Worm (Caenorhabditis elegans) whole organism, L1 larva: ENCODE results near the gene C01G10.17.

Experiments used
- ceh-90 ChIP-seq: sonication (generic microtip); optimal IDR thresholded peaks from 2 replicates; lab custom pipeline; 2016; ENCODE audit warnings: missing genetic modification characterization, missing compliant biosample characterization
- dpl-1 ChIP-seq, 3 experiments: fragments of 150-350 bp in 2 of 3; sonication (generic microtip) in 1 of 3; optimal IDR thresholded peaks; 2 replicates each; lab custom pipeline; 2014 to 2017; ENCODE audit warnings: missing biosample characterization in 3 of 3, missing genetic modification characterization in 3 of 3, missing genetic modification reagents in 3 of 3
- lin-13 ChIP-seq: fragments of 150-350 bp; optimal IDR thresholded peaks from 2 replicates; lab custom pipeline; 2014; ENCODE audit warnings: missing biosample characterization, missing genetic modification reagents, missing genetic modification characterization
- lin-39 ChIP-seq: fragments of 150-350 bp; optimal IDR thresholded peaks from 2 replicates; lab custom pipeline; 2014; ENCODE audit warnings: missing biosample characterization, missing genetic modification reagents, missing genetic modification characterization
- mep-1 ChIP-seq: fragments of 150-350 bp; optimal IDR thresholded peaks from 2 replicates; lab custom pipeline; 2014; ENCODE audit warnings: missing biosample characterization, missing genetic modification characterization
- nhr-12 ChIP-seq: sonication (generic microtip); optimal IDR thresholded peaks from 2 replicates; lab custom pipeline; 2017; ENCODE audit warnings: missing biosample characterization, missing genetic modification characterization
- nhr-28 ChIP-seq: fragments of 150-350 bp; optimal IDR thresholded peaks from 2 replicates; lab custom pipeline; 2014; ENCODE audit warnings: missing biosample characterization, missing genetic modification characterization
- nhr-71 ChIP-seq: sonication (generic microtip); optimal IDR thresholded peaks from 2 replicates; lab custom pipeline; 2016; ENCODE audit warnings: mild to moderate bottlenecking, missing genetic modification characterization, moderate library complexity, missing compliant biosample characterization
- nhr-77 ChIP-seq: fragments of 150-350 bp; optimal IDR thresholded peaks from 2 replicates; lab custom pipeline; 2014; ENCODE audit warnings: missing biosample characterization, missing genetic modification characterization
- nhr-85 ChIP-seq: sonication (generic microtip); peaks from one replicate; lab custom pipeline; 2016; ENCODE audit warnings: missing genetic modification characterization, inconsistent platforms, missing compliant biosample characterization
- ztf-11 ChIP-seq, 2 experiments: sonication (generic microtip); optimal IDR thresholded peaks; 2 replicates each; lab custom pipeline; 2016 to 2017; ENCODE audit warnings: missing genetic modification characterization in 2 of 2, missing biosample characterization in 1 of 2, missing compliant biosample characterization in 1 of 2

ce11 chrV:15082291-15082690 lies 8.3 kb upstream of the C01G10.17 start, which contains the start of the genes C01G10.10 and C01G10.9:
- TF ChIP-seq dpl-1 (GFP tag; optimal IDR thresholded peaks at IDR 0.05; lab: Kevin White, UChicago), result peak; percentile 45 to 67 (median 56)
- no peak for TF ChIP-seq lin-13
- peak; percentile 92 for TF ChIP-seq ceh-90
- TF ChIP-seq lin-39, result no peak
- TF ChIP-seq nhr-28, result no peak
- peak in 1 of 2 experiments; percentile 95 for TF ChIP-seq ztf-11 (tag; optimal IDR thresholded peaks at IDR 0.05; lab: Kevin White, UChicago)
- TF ChIP-seq nhr-85 (tag; lab: Kevin White, UChicago), result peak; percentile 93
- TF ChIP-seq nhr-77 (tag; lab: Kevin White, UChicago), result no peak
- TF ChIP-seq mep-1, result peak; percentile 79
- TF ChIP-seq nhr-12 (tag; lab: Kevin White, UChicago), result no peak
- peak; percentile 87 for TF ChIP-seq nhr-71 (tag; lab: Kevin White, UChicago)
